Fruit fly (Drosophila melanogaster): Measurements from ENCODE around the gene CG11370.

DNA sequence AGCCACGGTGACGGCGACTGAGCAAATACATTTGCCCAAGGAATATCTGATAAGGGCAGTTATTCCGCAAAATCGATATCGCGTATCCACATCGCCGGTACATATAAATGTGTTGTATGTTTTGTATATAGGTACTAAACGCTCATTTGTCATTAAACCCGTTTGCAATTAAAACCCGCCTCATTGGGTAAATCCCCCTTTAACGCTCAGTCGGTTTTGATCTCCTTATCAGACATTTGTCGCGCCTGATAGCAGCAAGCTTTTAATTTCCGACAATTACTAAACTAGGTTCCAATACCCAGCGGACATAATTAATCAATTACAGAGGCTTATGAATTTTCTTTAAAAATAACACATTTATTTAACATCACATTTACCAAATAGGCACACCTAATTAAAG lies 19.4 kb downstream of the CG11370 start:
- no peak for TF ChIP-seq CG8478 (optimal IDR thresholded peaks at IDR 0.05)
- no peak for TF ChIP-seq CTCF (optimal IDR thresholded peaks at IDR 0.05)
